Fruit fly (Drosophila melanogaster) whole organism, prepupa: ENCODE results near the gene CG11700.

Experiments
- CG10631 ChIP-seq: fragments of 200-800 bp; sonication (Bioruptor generic); optimal IDR thresholded peaks from 2 replicates; lab custom pipeline; 2016; ENCODE audit warnings: missing biosample characterization, missing genetic modification characterization
- CG1621 ChIP-seq: fragments of 200-800 bp; sonication (Bioruptor generic); optimal IDR thresholded peaks from 3 replicates; lab custom pipeline; 2018; ENCODE audit warnings: missing biosample characterization, mild to moderate bottlenecking, missing genetic modification characterization
- CG34406 ChIP-seq: fragments of 200-800 bp; sonication (Bioruptor generic); optimal IDR thresholded peaks from 3 replicates; lab custom pipeline; 2016; ENCODE audit warnings: missing biosample characterization, missing genetic modification characterization
- CG9139 ChIP-seq: fragments of 200-800 bp; sonication (Bioruptor generic); optimal IDR thresholded peaks from 3 replicates; lab custom pipeline; 2017; ENCODE audit warnings: missing biosample characterization, mild to moderate bottlenecking, missing genetic modification characterization
- Gug ChIP-seq: fragments of 200-800 bp; sonication (Bioruptor generic); IDR thresholded peaks from 2 replicates; pipeline ENCODE4 v1.3.6; 2022; ENCODE audit warnings: missing biosample characterization, missing genetic modification characterization
- Met ChIP-seq: fragments of 200-800 bp; sonication (Bioruptor generic); optimal IDR thresholded peaks from 3 replicates; lab custom pipeline; 2016; ENCODE audit warnings: missing biosample characterization, missing genetic modification characterization
- achi ChIP-seq: fragments of 200-800 bp; sonication (Bioruptor generic); optimal IDR thresholded peaks from 3 replicates; lab custom pipeline; 2016; ENCODE audit warnings: missing biosample characterization, missing genetic modification characterization
- dsx ChIP-seq: fragments of 200-800 bp; optimal IDR thresholded peaks from 3 replicates; lab custom pipeline; 2019; ENCODE audit warnings: missing biosample characterization, mild to moderate bottlenecking, missing genetic modification characterization, moderate library complexity; ENCODE audit not compliant: poor library complexity, severe bottlenecking

- no peak for TF ChIP-seq CG1621 (tag; lab: Kevin White, UChicago)
- no peak for TF ChIP-seq CG9139 (GFP tag; lab: Kevin White, UChicago)
- TF ChIP-seq Met = no peak
- no peak for TF ChIP-seq CG10631
- no peak for TF ChIP-seq achi (GFP tag; lab: Kevin White, UChicago)
- TF ChIP-seq Gug (GFP tag; lab: Robert Waterston, UW) = no peak
- no peak for TF ChIP-seq CG34406 (GFP tag; lab: Kevin White, UChicago)
- TF ChIP-seq dsx (GFP tag; lab: Kevin White, UChicago) = no peak
Measured at dm6 chrX:6301052-6301451, 17.7 kb upstream of the CG11700 start, which contains the start of gene CG12219.
